Fruit fly (Drosophila melanogaster): Measurements from ENCODE around the gene Atg17.
A peak's percentile ranks its signal among the peaks of the same experiment; 100 is the strongest.

Atg17 gene

dm6 chr3R:5622985-5623630 is 46.4 kb upstream of the Atg17 start (continued):
- TF ChIP-seq ftz-f1 (GFP tag; optimal IDR thresholded peaks at IDR 0.05) = no peak
- no peak for TF ChIP-seq chinmo (GFP tag; IDR thresholded peaks at IDR 0.05; ENCODE audit: partially characterized antibody)
- TF ChIP-seq peb (GFP tag; IDR thresholded peaks at IDR 0.05) = no peak
- no peak for TF ChIP-seq CG16815 (GFP tag; optimal IDR thresholded peaks at IDR 0.05)
- TF ChIP-seq CG17359 (tag; optimal IDR thresholded peaks at IDR 0.05) = peak; percentile 82
- TF ChIP-seq hbn (GFP tag; IDR thresholded peaks at IDR 0.05; ENCODE audit: partially characterized antibody) = no peak
- no peak for TF ChIP-seq ken (GFP tag; IDR thresholded peaks at IDR 0.05)
- peak; percentile 64 for TF ChIP-seq CG3163 (GFP tag; optimal IDR thresholded peaks at IDR 0.05)
- TF ChIP-seq CG4360 (GFP tag; IDR thresholded peaks at IDR 0.05) = no peak
- no peak for TF ChIP-seq D19B (GFP tag; optimal IDR thresholded peaks at IDR 0.05)
- peak; percentile 11 to 82 for TF ChIP-seq bsh (GFP tag; optimal IDR thresholded peaks at IDR 0.05)
- peak; percentile 86 for TF ChIP-seq CG12071 (GFP tag; optimal IDR thresholded peaks at IDR 0.05)
- TF ChIP-seq MESR4 (GFP tag; optimal IDR thresholded peaks at IDR 0.05) = peak; percentile 49
- TF ChIP-seq klu (GFP tag; IDR thresholded peaks at IDR 0.05) = no peak
- TF ChIP-seq CG11695 (GFP tag; IDR thresholded peaks at IDR 0.05) = no peak
- peak; percentile 82 for TF ChIP-seq BtbVII (GFP tag; optimal IDR thresholded peaks at IDR 0.05)
- TF ChIP-seq her (GFP tag; optimal IDR thresholded peaks at IDR 0.05) = peak; percentile 72
- peak; percentile 91 for TF ChIP-seq Asciz (GFP tag; optimal IDR thresholded peaks at IDR 0.05)
- TF ChIP-seq Abd-B (GFP tag; optimal IDR thresholded peaks at IDR 0.05) = no peak
- peak; percentile 71 for TF ChIP-seq CG6765 (GFP tag; optimal IDR thresholded peaks at IDR 0.05)
- TF ChIP-seq mam (GFP tag; optimal IDR thresholded peaks at IDR 0.05) = peak; percentile 61
- no peak for TF ChIP-seq Hr78 (GFP tag; optimal IDR thresholded peaks at IDR 0.05)
- no peak for TF ChIP-seq CG10959 (GFP tag; IDR thresholded peaks at IDR 0.05)
- peak; percentile 35 to 87 for TF ChIP-seq Pdp1 (GFP tag; optimal IDR thresholded peaks at IDR 0.05)
- TF ChIP-seq Hand (GFP tag; optimal IDR thresholded peaks at IDR 0.05) = peak; percentile 51
- peak; percentile 48 for TF ChIP-seq pnt (GFP tag; optimal IDR thresholded peaks at IDR 0.05)
- TF ChIP-seq CG32767 (GFP tag; IDR thresholded peaks at IDR 0.05) = no peak
- TF ChIP-seq Trl (optimal IDR thresholded peaks at IDR 0.05) = no peak
- peak; percentile 85 for TF ChIP-seq Trl (GFP tag; optimal IDR thresholded peaks at IDR 0.05)
- TF ChIP-seq Tbp (GFP tag; optimal IDR thresholded peaks at IDR 0.05) = no peak
- TF ChIP-seq CG11093 (GFP tag; IDR thresholded peaks at IDR 0.05) = peak; percentile 56; the same call in 1 of the 3 replicates
- peak; percentile 91 for TF ChIP-seq CG2875 (GFP tag; optimal IDR thresholded peaks at IDR 0.05)
- TF ChIP-seq phol (tag; optimal IDR thresholded peaks at IDR 0.05) = peak; percentile 57
- TF ChIP-seq pum (GFP tag; optimal IDR thresholded peaks at IDR 0.05) = peak; percentile 28
- TF ChIP-seq cwo (GFP tag; optimal IDR thresholded peaks at IDR 0.05) = no peak
- peak; percentile 63 for TF ChIP-seq kay (GFP tag; optimal IDR thresholded peaks at IDR 0.05)
- no peak for TF ChIP-seq sisA (GFP tag; IDR thresholded peaks at IDR 0.05)
- no peak for TF ChIP-seq mld (GFP tag; IDR thresholded peaks at IDR 0.05; ENCODE audit: partially characterized antibody)
- TF ChIP-seq Aef1 (GFP tag; IDR thresholded peaks at IDR 0.05) = no peak
- no peak for TF ChIP-seq CG11085 (GFP tag; IDR thresholded peaks at IDR 0.05)
- TF ChIP-seq CG15073 (GFP tag; optimal IDR thresholded peaks at IDR 0.05) = no peak
- no peak for TF ChIP-seq ap (GFP tag; IDR thresholded peaks at IDR 0.05)
- peak; percentile 52 for TF ChIP-seq shn (GFP tag; optimal IDR thresholded peaks at IDR 0.05)
- peak; percentile 64 for TF ChIP-seq CG8944 (GFP tag; optimal IDR thresholded peaks at IDR 0.05)
- peak; percentile 72 for TF ChIP-seq pb (GFP tag; optimal IDR thresholded peaks at IDR 0.05)
- TF ChIP-seq CG15269 (tag; optimal IDR thresholded peaks at IDR 0.05) = peak; percentile 70
- TF ChIP-seq Hr51 (GFP tag; optimal IDR thresholded peaks at IDR 0.05) = peak; percentile 44 to 66
- TF ChIP-seq CG7556 (GFP tag; optimal IDR thresholded peaks at IDR 0.05) = peak; percentile 68
- peak; percentile 86 for TF ChIP-seq fd64A (GFP tag; optimal IDR thresholded peaks at IDR 0.05)
- TF ChIP-seq sens (GFP tag) = peak; percentile 97
